Fruit fly (Drosophila melanogaster) whole organism, embryonic: Measurements from ENCODE around the gene CG31139.

Source experiments
- Adf1 ChIP-seq: fragments of 200-800 bp; sonication (Bioruptor generic); IDR thresholded peaks from 2 replicates; pipeline ENCODE4 v1.3.6; 2022; ENCODE audit warnings: missing biosample characterization, missing genetic modification characterization
- B-H1 ChIP-seq: fragments of 200-800 bp; sonication (Bioruptor generic); IDR thresholded peaks from 3 replicates; pipeline ENCODE4 v1.3.6; 2022; ENCODE audit warnings: missing biosample characterization, missing genetic modification characterization
- CG1024 ChIP-seq: fragments of 200-800 bp; sonication (Bioruptor generic); IDR thresholded peaks from 2 replicates; pipeline ENCODE4 v1.3.6; 2022; ENCODE audit warnings: missing biosample characterization, missing genetic modification characterization
- CG10267 ChIP-seq: fragments of 200-800 bp; sonication (Bioruptor generic); optimal IDR thresholded peaks from 2 replicates; lab custom pipeline; 2018; ENCODE audit warnings: missing biosample characterization, mild to moderate bottlenecking, missing genetic modification characterization, moderate library complexity
- CG11085 ChIP-seq: fragments of 200-800 bp; sonication (Bioruptor generic); IDR thresholded peaks from 2 replicates; pipeline ENCODE4 v1.3.6; 2022; ENCODE audit warnings: missing biosample characterization, missing genetic modification characterization
- CG11560 ChIP-seq: fragments of 200-800 bp; sonication (Bioruptor generic); IDR thresholded peaks from 3 replicates; pipeline ENCODE4 v1.3.6; 2022; ENCODE audit warnings: missing biosample characterization, missing genetic modification characterization
- CG1233 ChIP-seq: fragments of 200-800 bp; sonication (Bioruptor generic); optimal IDR thresholded peaks from 4 replicates; lab custom pipeline; 2018; ENCODE audit warnings: missing biosample characterization, mild to moderate bottlenecking, missing genetic modification characterization
- CG13123 ChIP-seq: fragments of 200-800 bp; sonication (Bioruptor generic); optimal IDR thresholded peaks from 2 replicates; lab custom pipeline; 2016; ENCODE audit warnings: missing biosample characterization, missing genetic modification characterization
- CG14860 ChIP-seq: fragments of 200-800 bp; sonication (Bioruptor generic); IDR thresholded peaks from 3 replicates; pipeline ENCODE4 v1.3.6; 2022; ENCODE audit warnings: missing biosample characterization, missing genetic modification characterization; ENCODE audit not compliant: partially characterized antibody
- CG17829 ChIP-seq: fragments of 200-800 bp; optimal IDR thresholded peaks from 2 replicates; lab custom pipeline; 2019; ENCODE audit warnings: missing biosample characterization, mild to moderate bottlenecking, missing genetic modification characterization, moderate library complexity
- CG2678 ChIP-seq: fragments of 200-800 bp; sonication (Bioruptor generic); optimal IDR thresholded peaks from 3 replicates; lab custom pipeline; 2019; ENCODE audit warnings: missing biosample characterization, mild to moderate bottlenecking, missing genetic modification characterization, moderate library complexity
- CG3065 ChIP-seq: fragments of 200-800 bp; sonication (Bioruptor generic); optimal IDR thresholded peaks from 2 replicates; lab custom pipeline; 2016; ENCODE audit warnings: missing biosample characterization, missing genetic modification characterization
- CG31388 ChIP-seq: fragments of 200-800 bp; sonication (Bioruptor generic); optimal IDR thresholded peaks from 2 replicates; lab custom pipeline; 2016; ENCODE audit warnings: missing biosample characterization, missing genetic modification characterization
- CG32532 ChIP-seq: fragments of 200-800 bp; sonication (Bioruptor generic); IDR thresholded peaks from 2 replicates; pipeline ENCODE4 v1.3.6; 2022; ENCODE audit warnings: missing biosample characterization, missing genetic modification characterization
- CG3847 ChIP-seq: fragments of 200-800 bp; sonication (Bioruptor generic); IDR thresholded peaks from 2 replicates; pipeline ENCODE4 v1.3.6; 2022; ENCODE audit warnings: missing biosample characterization, missing genetic modification characterization
- CG4360 ChIP-seq: fragments of 200-800 bp; sonication (Bioruptor generic); IDR thresholded peaks from 2 replicates; pipeline ENCODE4 v1.3.6; 2022; ENCODE audit warnings: missing biosample characterization, missing genetic modification characterization
- CG4820 ChIP-seq: fragments of 200-800 bp; sonication (Bioruptor generic); optimal IDR thresholded peaks from 3 replicates; lab custom pipeline; 2016; ENCODE audit warnings: missing biosample characterization, missing genetic modification characterization
- CG5953 ChIP-seq: fragments of 200-800 bp; sonication (Bioruptor generic); IDR thresholded peaks from 2 replicates; pipeline ENCODE4 v1.3.6; 2022; ENCODE audit warnings: missing biosample characterization, missing genetic modification characterization
- CG6813 ChIP-seq: fragments of 200-800 bp; sonication (Bioruptor generic); optimal IDR thresholded peaks from 2 replicates; lab custom pipeline; 2017; ENCODE audit warnings: missing biosample characterization, missing genetic modification characterization, mild to moderate bottlenecking, moderate library complexity, missing genetic modification reagents
- CG7357 ChIP-seq: fragments of 200-800 bp; sonication (Bioruptor generic); IDR thresholded peaks from 3 replicates; pipeline ENCODE4 v1.3.6; 2022; ENCODE audit warnings: missing biosample characterization, missing genetic modification characterization
- CG7786 ChIP-seq: fragments of 200-800 bp; sonication (Bioruptor generic); optimal IDR thresholded peaks from 2 replicates; lab custom pipeline; 2016; ENCODE audit warnings: missing biosample characterization, missing genetic modification characterization
- CG8290 ChIP-seq, 3 experiments: fragments of 200-800 bp; sonication (Bioruptor generic); optimal IDR thresholded peaks; 2 replicates each; lab custom pipeline; 2016 to 2019; ENCODE audit warnings: missing biosample characterization in 3 of 3, missing genetic modification characterization in 3 of 3, mild to moderate bottlenecking in 2 of 3, moderate library complexity in 1 of 3
- CG8388 ChIP-seq: fragments of 200-800 bp; sonication (Bioruptor generic); optimal IDR thresholded peaks from 2 replicates; lab custom pipeline; 2019; ENCODE audit warnings: missing biosample characterization, mild to moderate bottlenecking, missing genetic modification characterization, moderate library complexity
- CTCF ChIP-seq: fragments of 200-800 bp; sonication (Bioruptor generic); optimal IDR thresholded peaks from 2 replicates; lab custom pipeline; 2017; ENCODE audit warnings: missing biosample characterization, mild to moderate bottlenecking, missing genetic modification characterization, moderate library complexity
- Dfd ChIP-seq, 2 experiments: fragments of >200 bp; optimal IDR thresholded peaks; 2 replicates each; lab custom pipeline; 2017; ENCODE audit warnings: missing biosample characterization in 2 of 2, missing genetic modification characterization in 2 of 2
- Meics ChIP-seq: fragments of 200-800 bp; sonication (Bioruptor generic); optimal IDR thresholded peaks from 2 replicates; lab custom pipeline; 2017; ENCODE audit warnings: missing biosample characterization, mild to moderate bottlenecking, missing genetic modification characterization
- Scr ChIP-seq: fragments of 200-800 bp; sonication (Bioruptor generic); IDR thresholded peaks from 2 replicates; pipeline ENCODE4 v1.3.6; 2022; ENCODE audit warnings: missing biosample characterization, missing genetic modification characterization; ENCODE audit not compliant: partially characterized antibody
- Ssrp ChIP-seq: fragments of 200-800 bp; sonication (Bioruptor generic); optimal IDR thresholded peaks from 2 replicates; lab custom pipeline; 2018; ENCODE audit warnings: missing biosample characterization, mild to moderate bottlenecking, missing genetic modification characterization, moderate library complexity
- ac ChIP-seq: fragments of 200-800 bp; sonication (Bioruptor generic); optimal IDR thresholded peaks from 3 replicates; lab custom pipeline; 2017; ENCODE audit warnings: missing biosample characterization, mild to moderate bottlenecking, missing genetic modification characterization
- aop ChIP-seq: fragments of 200-800 bp; sonication (Bioruptor generic); IDR thresholded peaks from 2 replicates; pipeline ENCODE4 v1.3.6; 2022; ENCODE audit warnings: missing biosample characterization, missing genetic modification characterization
- cwo ChIP-seq: fragments of 200-800 bp; sonication (Bioruptor generic); optimal IDR thresholded peaks from 3 replicates; lab custom pipeline; 2017; ENCODE audit warnings: missing biosample characterization, missing genetic modification characterization, mild to moderate bottlenecking, moderate library complexity, missing genetic modification reagents
- dmrt11E ChIP-seq: fragments of 200-800 bp; sonication (Bioruptor generic); optimal IDR thresholded peaks from 3 replicates; lab custom pipeline; 2018; ENCODE audit warnings: missing biosample characterization, mild to moderate bottlenecking, missing genetic modification characterization, moderate library complexity
- ems ChIP-seq: fragments of 200-800 bp; sonication (Bioruptor generic); optimal IDR thresholded peaks from 3 replicates; lab custom pipeline; 2016; ENCODE audit warnings: missing biosample characterization, missing genetic modification characterization
- eyg ChIP-seq: fragments of 200-800 bp; sonication (Bioruptor generic); optimal IDR thresholded peaks from 3 replicates; lab custom pipeline; 2016; ENCODE audit warnings: missing biosample characterization, missing genetic modification characterization
- fd3F ChIP-seq: fragments of 200-800 bp; sonication (Bioruptor generic); optimal IDR thresholded peaks from 2 replicates; lab custom pipeline; 2018; ENCODE audit warnings: missing biosample characterization, mild to moderate bottlenecking, missing genetic modification characterization, moderate library complexity
- insv ChIP-seq, 2 experiments: fragments of 200-800 bp; sonication (Bioruptor generic); optimal IDR thresholded peaks; 3 replicates each; lab custom pipeline; 2016 to 2018; ENCODE audit warnings: missing biosample characterization in 2 of 2, missing genetic modification characterization in 2 of 2
- kay ChIP-seq: fragments of 200-800 bp; sonication (Bioruptor generic); optimal IDR thresholded peaks from 2 replicates; lab custom pipeline; 2016; ENCODE audit warnings: missing biosample characterization, missing genetic modification characterization
- lov ChIP-seq, 2 experiments: fragments of 200-800 bp in 1 of 2; fragments of >200 bp in 1 of 2; sonication (Bioruptor generic) in 1 of 2; IDR thresholded peaks in 1 of 2; optimal IDR thresholded peaks in 1 of 2; 2 replicates in 1 of 2; 3 replicates in 1 of 2; pipeline versions ENCODE4 v1.3.6 to Lab custom; 2017 to 2022; ENCODE audit warnings: missing biosample characterization in 1 of 2, missing genetic modification characterization in 1 of 2
- nom ChIP-seq: fragments of 200-800 bp; sonication (Bioruptor generic); optimal IDR thresholded peaks from 2 replicates; lab custom pipeline; 2017; ENCODE audit warnings: missing biosample characterization, missing genetic modification characterization, mild to moderate bottlenecking, moderate library complexity, missing genetic modification reagents
- pb ChIP-seq: fragments of 200-800 bp; sonication (Bioruptor generic); optimal IDR thresholded peaks from 3 replicates; lab custom pipeline; 2016; ENCODE audit warnings: missing biosample characterization, missing genetic modification characterization
- pita ChIP-seq: fragments of 200-800 bp; sonication (Bioruptor generic); optimal IDR thresholded peaks from 2 replicates; lab custom pipeline; 2017; ENCODE audit warnings: missing biosample characterization, mild to moderate bottlenecking, missing genetic modification characterization
- psq ChIP-seq: fragments of 200-800 bp; sonication (Bioruptor generic); optimal IDR thresholded peaks from 2 replicates; lab custom pipeline; 2017; ENCODE audit warnings: missing biosample characterization, missing genetic modification characterization
- run ChIP-seq: fragments of 200-800 bp; sonication (Bioruptor generic); optimal IDR thresholded peaks from 3 replicates; lab custom pipeline; 2018; ENCODE audit warnings: missing biosample characterization, mild to moderate bottlenecking, missing genetic modification characterization
- slbo ChIP-seq: fragments of 200-800 bp; sonication (Bioruptor generic); IDR thresholded peaks from 2 replicates; pipeline ENCODE4 v1.3.6; 2022; ENCODE audit warnings: missing biosample characterization, missing genetic modification characterization
- slp2 ChIP-seq: fragments of 200-800 bp; sonication (Bioruptor generic); optimal IDR thresholded peaks from 2 replicates; lab custom pipeline; 2016; ENCODE audit warnings: missing biosample characterization, missing genetic modification characterization
- sna ChIP-seq: fragments of 200-800 bp; sonication (Bioruptor generic); IDR thresholded peaks from 2 replicates; pipeline ENCODE4 v1.3.6; 2022; ENCODE audit warnings: missing biosample characterization, missing genetic modification characterization; ENCODE audit not compliant: partially characterized antibody
- sob ChIP-seq: fragments of 200-800 bp; sonication (Bioruptor generic); IDR thresholded peaks from 2 replicates; pipeline ENCODE4 v1.3.6; 2022; ENCODE audit warnings: missing biosample characterization, missing genetic modification characterization
- sr ChIP-seq: fragments of 200-800 bp; sonication (Bioruptor generic); IDR thresholded peaks from 3 replicates; pipeline ENCODE4 v1.3.6; 2022; ENCODE audit warnings: missing biosample characterization, missing genetic modification characterization
- trh ChIP-seq: fragments of 200-800 bp; sonication (Bioruptor generic); optimal IDR thresholded peaks from 2 replicates; lab custom pipeline; 2016; ENCODE audit warnings: missing biosample characterization, missing genetic modification characterization
- ttk ChIP-seq: fragments of 200-800 bp; sonication (Bioruptor generic); IDR thresholded peaks from 2 replicates; pipeline ENCODE4 v2.1.2; 2022; ENCODE audit warnings: missing biosample characterization, missing genetic modification characterization

The CG31139 gene

DNA sequence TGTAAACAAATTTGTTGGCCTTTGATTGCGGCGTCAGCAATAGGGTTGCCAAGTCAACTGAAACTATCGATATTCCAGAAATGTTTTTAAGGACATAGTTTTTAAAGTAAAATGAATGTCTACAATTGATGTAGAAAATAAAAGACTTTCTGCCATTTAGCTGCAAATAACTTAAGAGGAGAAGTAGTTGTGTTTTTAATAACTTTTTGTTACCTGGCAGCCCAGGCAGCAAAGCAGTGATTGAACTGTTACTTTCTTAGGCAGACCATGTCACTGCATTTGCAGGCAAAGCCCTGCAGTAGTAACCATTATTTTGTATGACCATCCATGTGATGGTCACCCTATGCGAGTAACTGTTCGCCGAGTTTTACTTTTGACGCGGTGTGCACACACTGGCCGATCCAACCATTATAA, 1.7 kb upstream of the CG31139 start, which contains the start of the genes rumi, CG7029 and Usp12-46 (continued):
- TF ChIP-seq trh (peak; percentile 43), CG7357 (GFP tag; lab: Robert Waterston, UW) (peak; percentile 60; the same call in 2 of the 3 replicates), CG7786 (GFP tag; lab: Kevin White, UChicago) (peak; percentile 92), pita (GFP tag; lab: Kevin White, UChicago) (no peak), B-H1 (GFP tag; lab: Robert Waterston, UW) (peak; percentile 72), sr (GFP tag; lab: Robert Waterston, UW) (peak; percentile 54; the same call in 1 of the 3 replicates), CG13123 (GFP tag; lab: Kevin White, UChicago) (peak; percentile 68), sob (peak; percentile 89), slp2 (peak; percentile 87), sna (GFP tag; lab: Robert Waterston, UW) (peak; percentile 83), Ssrp (tag; lab: Kevin White, UChicago) (peak; percentile 86), pb (GFP tag; lab: Kevin White, UChicago) (peak; percentile 80), Dfd (GFP tag; optimal IDR thresholded peaks at IDR 0.05; lab: Kevin White, UChicago) (no peak), CTCF (no peak), fd3F (GFP tag; lab: Kevin White, UChicago) (peak; percentile 79), ems (peak; percentile 85), CG1233 (GFP tag; lab: Kevin White, UChicago) (peak; percentile 82), CG10267 (tag; lab: Kevin White, UChicago) (peak; percentile 80), CG31388 (GFP tag; lab: Kevin White, UChicago) (peak; percentile 52), slbo (peak; percentile 93), nom (GFP tag; lab: Kevin White, UChicago) (peak; percentile 58), eyg (GFP tag; lab: Kevin White, UChicago) (peak; percentile 58), CG11085 (GFP tag; lab: Robert Waterston, UW) (0 out of 2 replicates have a peak, but pooled peaks have one; percentile 29), CG32532 (peak; percentile 89), psq (GFP tag; lab: Kevin White, UChicago) (peak; percentile 64), run (tag; lab: Kevin White, UChicago) (peak; percentile 56), lov (optimal IDR thresholded peaks at IDR 0.05; lab: Kevin White, UChicago) (no peak), lov (GFP tag; IDR thresholded peaks at IDR 0.05; lab: Robert Waterston, UW) (peak; percentile 84; the same call in 2 of the 3 replicates), CG4820 (GFP tag; lab: Kevin White, UChicago) (peak; percentile 79), Meics (peak; percentile 75), kay (GFP tag; lab: Kevin White, UChicago) (peak; percentile 79), insv (GFP tag; optimal IDR thresholded peaks at IDR 0.05; lab: Kevin White, UChicago) (peak in 1 of 2 experiments; percentile 66), aop (GFP tag; lab: Robert Waterston, UW) (peak; percentile 43; the same call in 1 of the 2 replicates), ttk (GFP tag; lab: Robert Waterston, UW) (peak; percentile 76), CG17829 (tag; lab: Kevin White, UChicago) (peak; percentile 86), CG3847 (peak; percentile 92), CG8290 (GFP tag; optimal IDR thresholded peaks at IDR 0.05; lab: Kevin White, UChicago) (peak; percentile 83), CG8290 (tag; optimal IDR thresholded peaks at IDR 0.05; lab: Kevin White, UChicago) (peak in 1 of 2 experiments; percentile 86), CG4360 (GFP tag; lab: Robert Waterston, UW) (peak; percentile 42; the same call in 1 of the 2 replicates), cwo (GFP tag; lab: Kevin White, UChicago) (peak; percentile 57), CG11560 (tag; lab: Robert Waterston, UW) (peak; percentile 66; the same call in 1 of the 3 replicates), CG2678 (tag; lab: Kevin White, UChicago) (no peak), ac (peak; percentile 23), CG1024 (GFP tag; lab: Robert Waterston, UW) (peak; percentile 73), CG6813 (peak; percentile 51), CG3065 (peak; percentile 74), CG5953 (GFP tag; lab: Robert Waterston, UW) (peak; percentile 77), Scr (peak; percentile 81), dmrt11E (tag; lab: Kevin White, UChicago) (peak; percentile 87), CG8388 (GFP tag; lab: Kevin White, UChicago) (peak; percentile 86), Adf1 (GFP tag; lab: Robert Waterston, UW) (peak; percentile 41; the same call in 1 of the 2 replicates), CG14860 (GFP tag; lab: Robert Waterston, UW) (peak; percentile 58)
